Worm (Caenorhabditis elegans) whole organism, young adult: Measurements from ENCODE around the gene taf-8.

Experiments used
- B0019.2 ChIP-seq: fragments of 200-800 bp; sonication (Bioruptor generic); conservative IDR thresholded peaks from 2 replicates; pipeline ENCODE4 v1.3.6; 2022; ENCODE audit warnings: missing genetic modification reagents, missing genetic modification characterization, missing compliant biosample characterization
- B0035.1 ChIP-seq: sonication (generic microtip); optimal IDR thresholded peaks from 2 replicates; lab custom pipeline; 2016; ENCODE audit warnings: missing genetic modification characterization, mild to moderate bottlenecking, missing compliant biosample characterization, missing genotype, missing genetic modification reagents
- C06A6.2 ChIP-seq: fragments of 200-800 bp; sonication (Bioruptor generic); conservative IDR thresholded peaks from 2 replicates; pipeline ENCODE4 v1.3.6; 2022; ENCODE audit warnings: missing genetic modification characterization, missing compliant biosample characterization
- D2030.7 ChIP-seq: fragments of 200-800 bp; sonication (Bioruptor generic); IDR thresholded peaks from 2 replicates; pipeline ENCODE4 v1.3.6; 2022; ENCODE audit warnings: missing genetic modification reagents, missing genetic modification characterization, missing compliant biosample characterization
- F22D6.2 ChIP-seq: sonication (generic microtip); optimal IDR thresholded peaks from 2 replicates; lab custom pipeline; 2016; ENCODE audit warnings: mild to moderate bottlenecking, missing genetic modification characterization, missing compliant biosample characterization
- F23B12.7 ChIP-seq: sonication (generic microtip); optimal IDR thresholded peaks from 2 replicates; lab custom pipeline; 2017; ENCODE audit warnings: missing genetic modification characterization, mild to moderate bottlenecking, missing compliant biosample characterization, antibody characterized with exemption, moderate library complexity; ENCODE audit not compliant: insufficient read depth
- F37B4.10 ChIP-seq: fragments of 200-800 bp; sonication (Bioruptor generic); IDR thresholded peaks from 2 replicates; pipeline ENCODE4 v1.3.6; 2022; ENCODE audit warnings: missing genetic modification characterization, missing compliant biosample characterization
- K11D2.4 ChIP-seq: fragments of 200-800 bp; sonication (Bioruptor generic); IDR thresholded peaks from 2 replicates; pipeline ENCODE4 v1.3.6; 2022; ENCODE audit warnings: missing genetic modification reagents, missing genetic modification characterization, missing compliant biosample characterization
- T26A5.8 ChIP-seq: sonication (generic microtip); optimal IDR thresholded peaks from 2 replicates; lab custom pipeline; 2016; ENCODE audit warnings: missing genetic modification characterization, missing compliant biosample characterization
- Y53G8AR.9 ChIP-seq: fragments of 200-800 bp; sonication (Bioruptor generic); conservative IDR thresholded peaks from 2 replicates; pipeline ENCODE4 v1.3.6; 2022; ENCODE audit warnings: missing genetic modification reagents, missing genetic modification characterization, missing compliant biosample characterization
- Y56A3A.18 ChIP-seq: fragments of 200-800 bp; sonication (Bioruptor generic); IDR thresholded peaks from 2 replicates; pipeline ENCODE4 v1.3.6; 2022; ENCODE audit warnings: missing genetic modification reagents, missing genetic modification characterization, missing compliant biosample characterization
- Y67H2A.10 ChIP-seq: fragments of 200-800 bp; sonication (Bioruptor generic); conservative IDR thresholded peaks from 2 replicates; pipeline ENCODE4 v1.3.6; 2022; ENCODE audit warnings: missing genetic modification reagents, missing genetic modification characterization, missing compliant biosample characterization
- athp-1 ChIP-seq: sonication (generic microtip); optimal IDR thresholded peaks from 2 replicates; lab custom pipeline; 2017; ENCODE audit warnings: mild to moderate bottlenecking, missing genetic modification characterization, missing compliant biosample characterization
- attf-3 ChIP-seq: fragments of 200-800 bp; sonication (Bioruptor generic); conservative IDR thresholded peaks from 2 replicates; pipeline ENCODE4 v1.3.6; 2022; ENCODE audit warnings: missing genetic modification reagents, missing genetic modification characterization, missing compliant biosample characterization
- bed-1 ChIP-seq: fragments of 200-800 bp; sonication (Bioruptor generic); IDR thresholded peaks from 2 replicates; pipeline ENCODE4 v1.3.6; 2022; ENCODE audit warnings: missing genetic modification reagents, missing genetic modification characterization, missing compliant biosample characterization
- chd-7 ChIP-seq: sonication (generic microtip); optimal IDR thresholded peaks from 2 replicates; lab custom pipeline; 2016; ENCODE audit warnings: mild to moderate bottlenecking, missing genetic modification characterization, moderate library complexity, missing compliant biosample characterization
- dox-1 ChIP-seq: fragments of 200-800 bp; sonication (Bioruptor generic); IDR thresholded peaks from 2 replicates; pipeline ENCODE4 v1.3.6; 2022; ENCODE audit warnings: missing genetic modification reagents, missing genetic modification characterization, missing compliant biosample characterization
- dpff-1 ChIP-seq: sonication (generic microtip); optimal IDR thresholded peaks from 2 replicates; lab custom pipeline; 2017; ENCODE audit warnings: mild to moderate bottlenecking, missing genetic modification characterization, missing compliant biosample characterization
- egl-18 ChIP-seq: fragments of 200-800 bp; sonication (Bioruptor generic); IDR thresholded peaks from 2 replicates; pipeline ENCODE4 v1.3.6; 2022; ENCODE audit warnings: missing genetic modification reagents, missing genetic modification characterization, missing compliant biosample characterization
- ets-4 ChIP-seq: fragments of 200-800 bp; sonication (Bioruptor generic); optimal IDR thresholded peaks from 2 replicates; lab custom pipeline; 2018; ENCODE audit warnings: mild to moderate bottlenecking, missing genetic modification characterization, missing compliant biosample characterization
- fkh-3 ChIP-seq: sonication (generic microtip); optimal IDR thresholded peaks from 2 replicates; lab custom pipeline; 2016; ENCODE audit warnings: mild to moderate bottlenecking, missing genetic modification characterization, missing compliant biosample characterization
- hmg-1.2 ChIP-seq: fragments of 200-800 bp; sonication (Bioruptor generic); IDR thresholded peaks from 2 replicates; pipeline ENCODE4 v1.3.6; 2022; ENCODE audit warnings: missing genetic modification reagents, missing genetic modification characterization, missing compliant biosample characterization
- hsf-1 ChIP-seq: fragments of 200-800 bp; sonication (Bioruptor generic); IDR thresholded peaks from 2 replicates; pipeline ENCODE4 v1.3.6; 2022; ENCODE audit warnings: missing genetic modification reagents, missing genetic modification characterization, missing compliant biosample characterization
- lag-1 ChIP-seq: fragments of 200-800 bp; sonication (Bioruptor generic); IDR thresholded peaks from 2 replicates; pipeline ENCODE4 v1.3.6; 2022; ENCODE audit warnings: missing genetic modification reagents, missing genetic modification characterization, missing compliant biosample characterization
- lin-40 ChIP-seq: sonication (generic microtip); optimal IDR thresholded peaks from 2 replicates; lab custom pipeline; 2016; ENCODE audit warnings: missing genetic modification characterization, mild to moderate bottlenecking, missing compliant biosample characterization, missing genotype, missing genetic modification reagents
- lin-54 ChIP-seq: fragments of 200-800 bp; sonication (Bioruptor generic); optimal IDR thresholded peaks from 2 replicates; lab custom pipeline; 2018; ENCODE audit warnings: mild to moderate bottlenecking, missing genetic modification characterization, missing compliant biosample characterization
- lir-1 ChIP-seq: fragments of 200-800 bp; sonication (Bioruptor generic); conservative IDR thresholded peaks from 2 replicates; pipeline ENCODE4 v1.3.6; 2022; ENCODE audit warnings: missing genetic modification reagents, missing genetic modification characterization, missing compliant biosample characterization
- lsl-1 ChIP-seq: fragments of 200-800 bp; sonication (Bioruptor generic); optimal IDR thresholded peaks from 2 replicates; lab custom pipeline; 2018; ENCODE audit warnings: mild to moderate bottlenecking, missing genetic modification characterization, moderate library complexity, missing compliant biosample characterization
- mcd-1 ChIP-seq: fragments of 200-800 bp; sonication (Bioruptor generic); IDR thresholded peaks from 2 replicates; pipeline ENCODE4 v1.3.6; 2022; ENCODE audit warnings: missing genetic modification reagents, missing genetic modification characterization, missing compliant biosample characterization
- mes-4 ChIP-seq: sonication (generic microtip); optimal IDR thresholded peaks from 2 replicates; lab custom pipeline; 2016; ENCODE audit warnings: missing genotype, missing genetic modification characterization, missing compliant biosample characterization
- mxl-1 ChIP-seq: sonication (generic microtip); optimal IDR thresholded peaks from 2 replicates; lab custom pipeline; 2016; ENCODE audit warnings: missing genetic modification characterization, missing compliant biosample characterization
- nfya-2 ChIP-seq: fragments of 200-800 bp; sonication (Bioruptor generic); IDR thresholded peaks from 2 replicates; pipeline ENCODE4 v1.3.6; 2022; ENCODE audit warnings: missing genetic modification reagents, missing genetic modification characterization, missing compliant biosample characterization
- nhr-120 ChIP-seq: fragments of 200-800 bp; sonication (Bioruptor generic); IDR thresholded peaks from 2 replicates; pipeline ENCODE4 v1.3.6; 2022; ENCODE audit warnings: missing genetic modification characterization, missing compliant biosample characterization
- nhr-80 ChIP-seq: sonication (generic microtip); optimal IDR thresholded peaks from 2 replicates; lab custom pipeline; 2016; ENCODE audit warnings: missing genetic modification characterization, missing compliant biosample characterization
- pha-4 ChIP-seq: fragments of 150-350 bp; sonication (generic microtip); optimal IDR thresholded peaks from 2 replicates; lab custom pipeline; 2014; ENCODE audit warnings: missing biosample characterization, missing genetic modification reagents, missing genetic modification characterization
- rpc-1 ChIP-seq, 2 experiments: fragments of 150-350 bp in 1 of 2; sonication (generic microtip) in 1 of 2; optimal IDR thresholded peaks; 2 replicates each; lab custom pipeline; 2014 to 2018; ENCODE audit warnings: missing biosample characterization in 1 of 2, missing genetic modification characterization in 1 of 2, missing genetic modification reagents in 1 of 2, missing genotype in 1 of 2
- snpc-4 ChIP-seq, 5 experiments: fragments of 150-350 bp in 1 of 5; sonication (generic microtip) in 4 of 5; optimal IDR thresholded peaks; 2 replicates each; lab custom pipeline; 2014 to 2018; ENCODE audit warnings: missing genetic modification characterization in 5 of 5, missing biosample characterization in 3 of 5, antibody characterized with exemption in 2 of 5, mild to moderate bottlenecking in 2 of 5, missing compliant biosample characterization in 2 of 5, missing genotype in 2 of 5, moderate library complexity in 2 of 5, missing genetic modification reagents in 1 of 5
- somi-1 ChIP-seq: fragments of 200-800 bp; sonication (Bioruptor generic); optimal IDR thresholded peaks from 2 replicates; lab custom pipeline; 2018; ENCODE audit warnings: mild to moderate bottlenecking, missing genetic modification characterization, missing compliant biosample characterization
- tbp1 ChIP-seq: fragments of 200-800 bp; sonication (Bioruptor generic); optimal IDR thresholded peaks from 2 replicates; lab custom pipeline; 2018; ENCODE audit warnings: mild to moderate bottlenecking, missing genetic modification characterization, missing compliant biosample characterization
- tbx-9 ChIP-seq: sonication (generic microtip); optimal IDR thresholded peaks from 2 replicates; lab custom pipeline; 2016; ENCODE audit warnings: borderline replicate concordance, missing genetic modification characterization, inconsistent platforms, missing compliant biosample characterization
- unc-130 ChIP-seq: sonication (generic microtip); optimal IDR thresholded peaks from 2 replicates; lab custom pipeline; 2016; ENCODE audit warnings: missing genetic modification reagents, missing genetic modification characterization, missing compliant biosample characterization
- unc-62 ChIP-seq: fragments of 150-350 bp; optimal IDR thresholded peaks from 2 replicates; lab custom pipeline; 2014; ENCODE audit warnings: missing biosample characterization, missing genetic modification reagents, missing genetic modification characterization
- ztf-22 ChIP-seq: fragments of 200-800 bp; sonication (Bioruptor generic); optimal IDR thresholded peaks from 2 replicates; lab custom pipeline; 2018; ENCODE audit warnings: mild to moderate bottlenecking, missing genetic modification characterization, moderate library complexity, missing compliant biosample characterization
- ztf-25 ChIP-seq: fragments of 200-800 bp; sonication (Bioruptor generic); IDR thresholded peaks from 2 replicates; pipeline ENCODE4 v1.3.6; 2022; ENCODE audit warnings: missing genetic modification reagents, missing genetic modification characterization, missing compliant biosample characterization
- ztf-26 ChIP-seq: sonication (generic microtip); optimal IDR thresholded peaks from 2 replicates; lab custom pipeline; 2017; ENCODE audit warnings: missing genetic modification characterization, missing compliant biosample characterization
- ztf-28 ChIP-seq: fragments of 200-800 bp; sonication (Bioruptor generic); IDR thresholded peaks from 2 replicates; pipeline ENCODE4 v1.3.6; 2022; ENCODE audit warnings: missing genetic modification reagents, missing genetic modification characterization, missing compliant biosample characterization
- ztf-3 ChIP-seq: fragments of 200-800 bp; sonication (Bioruptor generic); optimal IDR thresholded peaks from 2 replicates; lab custom pipeline; 2018; ENCODE audit warnings: mild to moderate bottlenecking, missing genetic modification characterization, missing compliant biosample characterization

Gene taf-8

ce11 chrII:9686663-9687193 lies 17.6 kb downstream of the taf-8 start, which contains the start of gene ZK1320.9:
Gene ZK1320.9 (minus strand): TSS chrII:9686713.
- no peak for TF ChIP-seq C06A6.2 (GFP tag; lab: Robert Waterston, UW)
- no peak for TF ChIP-seq lag-1 (GFP tag; lab: Robert Waterston, UW)
- TF ChIP-seq snpc-4 (GFP tag; optimal IDR thresholded peaks at IDR 0.05; lab: Kevin White, UChicago) = no peak
- TF ChIP-seq snpc-4 (tag; optimal IDR thresholded peaks at IDR 0.05; lab: Kevin White, UChicago) = no peak
- no peak for TF ChIP-seq athp-1 (tag; lab: Kevin White, UChicago)
- TF ChIP-seq attf-3 = peak; percentile 66
- no peak for TF ChIP-seq hsf-1 (GFP tag; lab: Robert Waterston, UW)
- TF ChIP-seq nhr-80 (tag; lab: Kevin White, UChicago) = peak; percentile 31
- TF ChIP-seq mxl-1 (tag; lab: Kevin White, UChicago) = no peak
- TF ChIP-seq lin-40 (tag; lab: Kevin White, UChicago) = peak; percentile 16
- no peak for TF ChIP-seq B0019.2
- no peak for TF ChIP-seq tbx-9 (tag; lab: Kevin White, UChicago)
- TF ChIP-seq chd-7 (tag; lab: Kevin White, UChicago) = no peak
- TF ChIP-seq lir-1 (GFP tag; lab: Robert Waterston, UW) = no peak
- TF ChIP-seq ztf-25 (GFP tag; lab: Robert Waterston, UW) = no peak
- TF ChIP-seq nfya-2 (GFP tag; lab: Robert Waterston, UW) = no peak
- TF ChIP-seq unc-62 (GFP tag; lab: Kevin White, UChicago) = no peak
- TF ChIP-seq mes-4 (tag; lab: Kevin White, UChicago) = no peak
- TF ChIP-seq T26A5.8 = no peak
- no peak for TF ChIP-seq tbp1 (GFP tag; lab: Kevin White, UChicago)
- no peak for TF ChIP-seq Y56A3A.18 (GFP tag; lab: Robert Waterston, UW)
- no peak for TF ChIP-seq rpc-1 (optimal IDR thresholded peaks at IDR 0.05; lab: Kevin White, UChicago)
- no peak for TF ChIP-seq rpc-1 (tag; optimal IDR thresholded peaks at IDR 0.05; lab: Kevin White, UChicago)
- no peak for TF ChIP-seq somi-1 (GFP tag; lab: Kevin White, UChicago)
- no peak for TF ChIP-seq nhr-120 (GFP tag; lab: Robert Waterston, UW)
- TF ChIP-seq pha-4 (tag; lab: Kevin White, UChicago) = no peak
- TF ChIP-seq hmg-1.2 (GFP tag; lab: Robert Waterston, UW) = peak; percentile 69
- TF ChIP-seq F23B12.7 (tag; lab: Kevin White, UChicago) = peak; percentile 7
- no peak for TF ChIP-seq unc-130 (GFP tag; lab: Kevin White, UChicago)
- no peak for TF ChIP-seq mcd-1 (GFP tag; lab: Robert Waterston, UW)
- no peak for TF ChIP-seq ztf-28 (GFP tag; lab: Robert Waterston, UW)
- TF ChIP-seq B0035.1 (tag; lab: Kevin White, UChicago) = no peak
- TF ChIP-seq egl-18 (GFP tag; lab: Robert Waterston, UW) = no peak
- peak; percentile 14 for TF ChIP-seq ztf-26 (tag; lab: Kevin White, UChicago)

- TF ChIP-seq ztf-22 (no peak), F22D6.2 (tag; lab: Kevin White, UChicago) (no peak), Y53G8AR.9 (GFP tag; lab: Robert Waterston, UW) (no peak), lin-54 (GFP tag; lab: Kevin White, UChicago) (no peak), mxl-1 (tag; lab: Kevin White, UChicago) (no peak), tbp1 (GFP tag; lab: Kevin White, UChicago) (no peak), F37B4.10 (no peak), dox-1 (no peak), T26A5.8 (no peak), Y67H2A.10 (no peak), D2030.7 (GFP tag; lab: Robert Waterston, UW) (no peak), fkh-3 (tag; lab: Kevin White, UChicago) (no peak), bed-1 (GFP tag; lab: Robert Waterston, UW) (no peak), lsl-1 (GFP tag; lab: Kevin White, UChicago) (no peak), K11D2.4 (GFP tag; lab: Robert Waterston, UW) (no peak), ztf-3 (GFP tag; lab: Kevin White, UChicago) (no peak), ets-4 (GFP tag; lab: Kevin White, UChicago) (no peak), unc-130 (GFP tag; lab: Kevin White, UChicago) (no peak), dpff-1 (tag; lab: Kevin White, UChicago) (no peak)
- TF ChIP-seq, all 124 proteins: peak for 0
These were observed 21.0 kb downstream of the taf-8 start for ce11 chrII:9690067-9690632.
